Fruit fly (Drosophila melanogaster) whole organism, pupa: Measurements from ENCODE around the gene Cad96Cb.

ENCODE experiments used
- CG17806 ChIP-seq: fragments of 200-800 bp; sonication (Bioruptor generic); optimal IDR thresholded peaks from 2 replicates; lab custom pipeline; 2018; ENCODE audit warnings: missing biosample characterization, mild to moderate bottlenecking, missing genetic modification characterization, moderate library complexity
- CG32121 ChIP-seq: fragments of 200-800 bp; sonication (Bioruptor generic); IDR thresholded peaks from 2 replicates; pipeline ENCODE4 v1.3.6; 2022; ENCODE audit warnings: missing biosample characterization, missing genetic modification characterization
- CG4496 ChIP-seq: fragments of 200-800 bp; sonication (Bioruptor generic); IDR thresholded peaks from 3 replicates; pipeline ENCODE4 v1.3.6; 2022; ENCODE audit warnings: missing biosample characterization, missing genetic modification characterization
- CG8301 ChIP-seq: fragments of 200-800 bp; sonication (Bioruptor generic); optimal IDR thresholded peaks from 2 replicates; lab custom pipeline; 2018; ENCODE audit warnings: missing biosample characterization, mild to moderate bottlenecking, missing genetic modification characterization
- CG9948 ChIP-seq: fragments of 200-800 bp; sonication (Bioruptor generic); optimal IDR thresholded peaks from 2 replicates; lab custom pipeline; 2018; ENCODE audit warnings: missing biosample characterization, mild to moderate bottlenecking, missing genetic modification characterization, moderate library complexity
- EcR ChIP-seq: fragments of 200-800 bp; sonication (Bioruptor generic); optimal IDR thresholded peaks from 3 replicates; lab custom pipeline; 2019; ENCODE audit warnings: missing biosample characterization, missing genetic modification characterization, mild to moderate bottlenecking, moderate library complexity, missing genetic modification reagents
- Ets98B ChIP-seq: fragments of 200-800 bp; sonication (Bioruptor generic); IDR thresholded peaks from 2 replicates; pipeline ENCODE4 v1.3.6; 2022; ENCODE audit warnings: missing biosample characterization, missing genetic modification characterization
- Snoo ChIP-seq: fragments of 200-800 bp; sonication (Bioruptor generic); optimal IDR thresholded peaks from 3 replicates; lab custom pipeline; 2017; ENCODE audit warnings: missing biosample characterization, mild to moderate bottlenecking, missing genetic modification characterization, inconsistent platforms
- gl ChIP-seq: fragments of 200-800 bp; sonication (Bioruptor generic); optimal IDR thresholded peaks from 2 replicates; lab custom pipeline; 2018; ENCODE audit warnings: missing biosample characterization, mild to moderate bottlenecking, missing genetic modification characterization

- TF ChIP-seq Snoo (tag; lab: Kevin White, UChicago) (peak; percentile 50), EcR (GFP tag; lab: Kevin White, UChicago) (no peak), CG8301 (tag; lab: Kevin White, UChicago) (peak; percentile 25), gl (tag; lab: Kevin White, UChicago) (peak; percentile 18), CG17806 (tag; lab: Kevin White, UChicago) (peak; percentile 65), CG32121 (GFP tag; lab: Robert Waterston, UW) (no peak), CG4496 (GFP tag; lab: Robert Waterston, UW) (no peak), CG9948 (peak; percentile 66), Ets98B (GFP tag; lab: Robert Waterston, UW) (no peak)
Observed at dm6 chr3R:25174244-25174643, 57.9 kb downstream of the Cad96Cb start.
